Fruit fly (Drosophila melanogaster) S2 (cell line): ENCODE measurements around the gene tst.

ENCODE experiments used
- CG8478 ChIP-seq: fragments of >200 bp; optimal IDR thresholded peaks from 2 replicates; lab custom pipeline; 2018
- CTCF ChIP-seq, 2 experiments: fragments of >200 bp; optimal IDR thresholded peaks; 2 replicates each; lab custom pipeline; 2018

DNA sequence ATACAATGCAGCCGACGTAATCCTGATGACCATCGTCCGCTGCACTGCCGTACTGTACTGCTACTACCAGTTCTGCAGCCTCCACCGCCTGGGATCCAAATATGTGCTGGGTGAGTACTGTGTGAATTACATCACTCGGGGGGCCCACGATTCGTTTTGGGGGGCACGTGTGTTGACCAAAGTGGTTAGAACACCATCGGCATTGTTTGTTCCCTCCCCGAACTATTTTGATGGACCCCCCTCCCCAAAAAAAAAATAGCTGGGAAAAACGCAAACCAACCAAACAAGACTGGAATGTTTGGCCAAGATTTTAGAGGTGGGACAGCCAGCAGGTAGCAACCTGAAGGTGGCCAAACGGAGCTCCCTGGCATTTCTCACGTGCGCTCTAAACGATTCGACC, 25.2 kb downstream of the tst start:
- TF ChIP-seq CG8478 (no peak), CTCF (optimal IDR thresholded peaks at IDR 0.05; lab: Kevin White, UChicago) (no peak)
